Worm (Caenorhabditis elegans) whole organism, early embryonic: ENCODE data around the gene F53A10.2.

Experiments used
- B0310.2 ChIP-seq: sonication (generic microtip); optimal IDR thresholded peaks from 2 replicates; lab custom pipeline; 2016; ENCODE audit warnings: mild to moderate bottlenecking, missing genetic modification characterization, missing compliant biosample characterization
- F13C5.2 ChIP-seq: sonication (generic microtip); optimal IDR thresholded peaks from 2 replicates; lab custom pipeline; 2017; ENCODE audit warnings: mild to moderate bottlenecking, missing genetic modification characterization, inconsistent platforms, missing compliant biosample characterization
- aly-1 ChIP-seq: sonication (generic microtip); optimal IDR thresholded peaks from 2 replicates; lab custom pipeline; 2016; ENCODE audit warnings: missing genetic modification characterization, missing compliant biosample characterization
- ama-1 ChIP-seq: fragments of 150-350 bp; optimal IDR thresholded peaks from 2 replicates; lab custom pipeline; 2014
- ceh-13 ChIP-seq: fragments of 200-800 bp; sonication (Bioruptor generic); optimal IDR thresholded peaks from 2 replicates; lab custom pipeline; 2018; ENCODE audit warnings: mild to moderate bottlenecking, missing genetic modification characterization, missing compliant biosample characterization
- ceh-36 ChIP-seq: sonication (generic microtip); optimal IDR thresholded peaks from 2 replicates; lab custom pipeline; 2016; ENCODE audit warnings: missing genetic modification characterization, inconsistent platforms, missing compliant biosample characterization
- ets-7 ChIP-seq: sonication (generic microtip); optimal IDR thresholded peaks from 2 replicates; lab custom pipeline; 2016; ENCODE audit warnings: missing genotype, missing genetic modification characterization, missing compliant biosample characterization
- flt-1 ChIP-seq: fragments of 200-800 bp; sonication (Bioruptor generic); IDR thresholded peaks from 2 replicates; pipeline ENCODE4 v1.3.6; 2022; ENCODE audit warnings: missing genetic modification characterization, missing compliant biosample characterization
- hmbx-1 ChIP-seq: sonication (generic microtip); optimal IDR thresholded peaks from 2 replicates; lab custom pipeline; 2016; ENCODE audit warnings: mild to moderate bottlenecking, missing genetic modification characterization, missing compliant biosample characterization
- hmg-4 ChIP-seq: fragments of 200-800 bp; sonication (Bioruptor generic); optimal IDR thresholded peaks from 2 replicates; lab custom pipeline; 2018; ENCODE audit warnings: mild to moderate bottlenecking, missing genetic modification characterization, missing compliant biosample characterization
- hnd-1 ChIP-seq: sonication (generic microtip); optimal IDR thresholded peaks from 2 replicates; lab custom pipeline; 2016; ENCODE audit warnings: missing genetic modification characterization, missing compliant biosample characterization
- pes-1 ChIP-seq: fragments of 200-800 bp; sonication (Bioruptor generic); IDR thresholded peaks from 2 replicates; pipeline ENCODE4 v1.3.6; 2022; ENCODE audit warnings: missing genetic modification reagents, missing genetic modification characterization, missing compliant biosample characterization
- scrt-1 ChIP-seq: fragments of 200-800 bp; sonication (Bioruptor generic); IDR thresholded peaks from 2 replicates; pipeline ENCODE4 v1.3.6; 2022; ENCODE audit warnings: missing genetic modification characterization, missing compliant biosample characterization
- sea-1 ChIP-seq: fragments of 200-800 bp; sonication (Bioruptor generic); conservative IDR thresholded peaks from 2 replicates; pipeline ENCODE4 v1.3.6; 2022; ENCODE audit warnings: missing genetic modification characterization, missing compliant biosample characterization
- tbx-11 ChIP-seq: fragments of 200-800 bp; sonication (Bioruptor generic); IDR thresholded peaks from 2 replicates; pipeline ENCODE4 v1.3.6; 2022; ENCODE audit warnings: missing genetic modification characterization, missing compliant biosample characterization
- tbx-37 ChIP-seq: fragments of 200-800 bp; sonication (Bioruptor generic); conservative IDR thresholded peaks from 2 replicates; pipeline ENCODE4 v1.3.6; 2022; ENCODE audit warnings: missing genetic modification reagents, missing genetic modification characterization, missing compliant biosample characterization
- tra-4 ChIP-seq: sonication (generic microtip); optimal IDR thresholded peaks from 2 replicates; lab custom pipeline; 2017; ENCODE audit warnings: missing genetic modification characterization, missing compliant biosample characterization

F53A10.2 gene

DNA sequence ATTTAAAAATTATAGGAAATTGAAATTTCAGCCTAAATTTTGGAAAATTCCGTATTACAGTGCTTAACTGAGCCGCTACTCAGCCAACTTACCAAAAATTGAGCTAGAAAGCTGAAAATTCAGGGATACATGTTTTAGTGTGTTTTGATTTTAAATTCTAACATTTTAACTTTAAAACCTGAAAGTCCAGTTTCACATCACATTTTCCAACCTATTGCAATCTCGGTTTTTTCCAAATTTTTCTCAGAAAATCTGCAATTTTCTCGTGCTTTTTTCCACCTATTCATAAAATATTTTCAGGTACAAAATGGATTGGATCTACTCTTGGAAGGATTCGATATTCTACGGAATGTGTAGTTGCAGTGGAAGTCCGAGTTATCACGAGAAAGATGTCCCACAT, at the start of gene F53A10.2:
TSS of gene F53A10.2 (plus strand) at position 301 of the 400 bp plus-strand sequence.
- TF ChIP-seq pes-1 (GFP tag; lab: Robert Waterston, UW) (no peak), scrt-1 (no peak), tbx-37 (no peak), tbx-11 (GFP tag; lab: Robert Waterston, UW) (no peak), hmg-4 (GFP tag; lab: Kevin White, UChicago) (no peak), sea-1 (no peak), ama-1 (no peak), ceh-36 (tag; lab: Kevin White, UChicago) (no peak), ets-7 (tag; lab: Kevin White, UChicago) (no peak), hmbx-1 (tag; lab: Kevin White, UChicago) (no peak), hnd-1 (no peak), aly-1 (tag; lab: Kevin White, UChicago) (no peak), ceh-13 (GFP tag; lab: Kevin White, UChicago) (no peak), flt-1 (GFP tag; lab: Robert Waterston, UW) (no peak), B0310.2 (tag; lab: Kevin White, UChicago) (no peak), F13C5.2 (tag; lab: Kevin White, UChicago) (no peak), tra-4 (tag; lab: Kevin White, UChicago) (no peak)

DNA sequence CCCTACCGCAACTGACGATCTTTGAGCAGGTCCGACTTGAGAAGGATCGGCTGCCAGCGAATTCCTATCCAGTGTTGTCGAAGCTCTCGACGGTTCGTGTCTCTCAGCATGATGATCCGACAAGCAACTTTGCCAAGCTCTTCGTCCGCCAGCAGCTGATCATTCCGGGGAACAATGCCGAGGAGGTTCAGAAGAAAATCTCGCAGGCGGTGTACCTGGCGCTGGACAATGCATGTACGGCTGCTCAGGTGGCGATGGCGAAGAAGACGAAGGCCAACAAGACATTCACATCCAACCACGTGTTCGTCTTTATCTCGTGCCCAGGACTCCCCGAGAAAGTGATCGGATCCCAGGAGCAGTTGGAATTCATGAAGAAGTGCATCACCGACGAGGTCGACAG, 47.8 kb upstream of the F53A10.2 start:
- TF ChIP-seq tra-4 (tag; lab: Kevin White, UChicago) (no peak), hmbx-1 (tag; lab: Kevin White, UChicago) (no peak), B0310.2 (tag; lab: Kevin White, UChicago) (no peak), aly-1 (tag; lab: Kevin White, UChicago) (no peak), ama-1 (no peak), ets-7 (tag; lab: Kevin White, UChicago) (no peak)

DNA sequence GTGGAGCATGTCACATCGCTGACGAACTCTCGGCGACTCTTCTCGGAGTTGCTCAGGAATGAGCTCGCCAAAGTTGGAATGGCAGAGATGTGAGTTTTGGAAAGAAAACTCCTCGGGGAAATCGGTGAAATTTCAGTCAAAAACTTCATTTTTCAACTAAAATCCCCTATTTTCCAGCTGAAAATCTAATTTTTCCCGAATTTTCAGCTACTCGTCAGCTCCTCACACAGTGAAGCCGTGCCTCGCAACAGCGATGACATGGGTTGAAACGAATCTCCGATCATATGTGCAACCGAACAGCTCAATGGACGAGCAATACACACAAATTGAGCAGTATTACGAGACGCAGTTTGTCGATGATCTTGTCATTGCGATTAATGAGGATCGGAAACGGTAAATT, 45.4 kb upstream of the F53A10.2 start:
- TF ChIP-seq hmbx-1 (tag; lab: Kevin White, UChicago): no peak
- TF ChIP-seq hmg-4 (GFP tag; lab: Kevin White, UChicago): no peak
- TF ChIP-seq ceh-36 (tag; lab: Kevin White, UChicago): no peak
- TF ChIP-seq tra-4 (tag; lab: Kevin White, UChicago): no peak
- TF ChIP-seq B0310.2 (tag; lab: Kevin White, UChicago): no peak
- TF ChIP-seq sea-1: no peak
- no peak for TF ChIP-seq ets-7 (tag; lab: Kevin White, UChicago)
- TF ChIP-seq aly-1 (tag; lab: Kevin White, UChicago): no peak
- TF ChIP-seq ama-1: no peak
- TF ChIP-seq tbx-11 (GFP tag; lab: Robert Waterston, UW): no peak
- TF ChIP-seq scrt-1: no peak
- TF ChIP-seq F13C5.2 (tag; lab: Kevin White, UChicago): no peak
- no peak for TF ChIP-seq hnd-1
- no peak for TF ChIP-seq ceh-13 (GFP tag; lab: Kevin White, UChicago)
- TF ChIP-seq tbx-37: no peak
- TF ChIP-seq flt-1 (GFP tag; lab: Robert Waterston, UW): no peak
- TF ChIP-seq pes-1 (GFP tag; lab: Robert Waterston, UW): no peak

DNA sequence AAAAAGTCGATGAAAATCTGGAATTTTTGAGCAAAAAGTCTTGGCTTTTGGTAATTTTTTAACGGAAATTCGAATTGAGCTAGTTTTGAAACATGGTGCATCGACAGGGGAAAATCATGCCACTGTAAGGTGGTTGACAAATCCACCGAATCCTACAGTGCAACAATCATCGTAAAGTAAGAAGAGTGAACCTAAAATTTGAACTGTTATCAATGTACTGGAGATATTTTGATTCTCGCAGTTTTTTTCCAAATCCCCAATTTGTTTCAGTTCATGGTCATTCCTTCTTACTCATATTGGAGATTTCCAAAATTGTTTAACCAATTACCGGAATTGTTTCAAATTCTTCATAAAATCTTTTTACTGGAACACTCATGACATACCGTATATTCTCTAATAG, 44.4 kb upstream of the F53A10.2 start:
- no peak for TF ChIP-seq hmbx-1 (tag; lab: Kevin White, UChicago)
- no peak for TF ChIP-seq ceh-36 (tag; lab: Kevin White, UChicago)
- TF ChIP-seq pes-1 (GFP tag; lab: Robert Waterston, UW): no peak
- TF ChIP-seq ets-7 (tag; lab: Kevin White, UChicago): no peak
- TF ChIP-seq scrt-1: no peak
- TF ChIP-seq tbx-11 (GFP tag; lab: Robert Waterston, UW): no peak
- TF ChIP-seq hmg-4 (GFP tag; lab: Kevin White, UChicago): no peak
- no peak for TF ChIP-seq sea-1
- TF ChIP-seq tra-4 (tag; lab: Kevin White, UChicago): no peak
- TF ChIP-seq ceh-13 (GFP tag; lab: Kevin White, UChicago): no peak

DNA sequence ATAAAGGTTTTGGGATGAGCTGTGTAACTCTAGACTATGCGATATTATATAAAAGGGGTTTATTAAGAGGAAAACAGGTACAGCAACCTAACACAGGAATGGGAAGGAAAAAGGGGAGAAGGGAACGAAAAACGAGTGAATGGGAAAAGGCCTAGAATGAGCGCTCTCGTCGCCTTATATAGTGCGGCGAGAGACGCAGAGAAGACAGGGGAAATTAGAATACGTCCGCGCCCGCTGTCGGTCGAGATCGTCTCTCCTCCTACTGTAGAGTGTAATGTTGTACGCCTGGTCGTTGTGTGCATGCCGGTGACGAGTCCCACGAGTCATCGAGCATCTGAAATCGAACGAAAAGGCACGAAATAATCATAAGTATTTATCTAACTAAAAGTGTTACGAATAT, 43.9 kb upstream of the F53A10.2 start:
- TF ChIP-seq hnd-1: no peak
- no peak for TF ChIP-seq F13C5.2 (tag; lab: Kevin White, UChicago)
- peak; percentile 34; the same call in 1 of the 2 replicates for TF ChIP-seq flt-1 (GFP tag; lab: Robert Waterston, UW)
- no peak for TF ChIP-seq tbx-11 (GFP tag; lab: Robert Waterston, UW)
- no peak for TF ChIP-seq B0310.2 (tag; lab: Kevin White, UChicago)
- no peak for TF ChIP-seq sea-1
- TF ChIP-seq hmg-4 (GFP tag; lab: Kevin White, UChicago): no peak
- 0 out of 2 replicates have a peak, but pooled peaks have one; percentile 13 for TF ChIP-seq scrt-1
- TF ChIP-seq hmbx-1 (tag; lab: Kevin White, UChicago): no peak
- no peak for TF ChIP-seq ceh-36 (tag; lab: Kevin White, UChicago)
- no peak for TF ChIP-seq tra-4 (tag; lab: Kevin White, UChicago)
- TF ChIP-seq pes-1 (GFP tag; lab: Robert Waterston, UW): no peak
- no peak for TF ChIP-seq ceh-13 (GFP tag; lab: Kevin White, UChicago)

DNA sequence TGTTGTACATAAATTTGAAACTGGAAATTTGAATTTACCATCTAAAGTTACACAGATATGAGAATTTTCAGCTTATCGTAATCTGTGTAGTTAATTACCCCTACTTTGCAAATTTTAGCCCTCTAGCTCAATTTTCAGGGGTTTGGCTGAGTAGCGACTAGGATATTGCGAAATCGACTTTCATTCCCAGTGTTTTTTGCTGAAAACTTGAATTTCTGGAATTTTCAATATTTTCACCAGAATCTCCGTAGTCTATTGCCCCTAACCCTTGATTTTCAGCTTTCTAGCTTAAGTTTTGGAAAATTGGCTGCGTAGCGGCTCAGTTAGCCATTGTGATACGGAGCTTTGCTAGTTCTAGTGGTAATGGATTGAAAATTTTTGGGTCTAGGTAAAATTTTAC, 40.0 kb upstream of the F53A10.2 start:
- TF ChIP-seq F13C5.2 (tag; lab: Kevin White, UChicago) (no peak), ceh-13 (GFP tag; lab: Kevin White, UChicago) (no peak), ets-7 (tag; lab: Kevin White, UChicago) (no peak), tbx-37 (no peak), hnd-1 (no peak)

DNA sequence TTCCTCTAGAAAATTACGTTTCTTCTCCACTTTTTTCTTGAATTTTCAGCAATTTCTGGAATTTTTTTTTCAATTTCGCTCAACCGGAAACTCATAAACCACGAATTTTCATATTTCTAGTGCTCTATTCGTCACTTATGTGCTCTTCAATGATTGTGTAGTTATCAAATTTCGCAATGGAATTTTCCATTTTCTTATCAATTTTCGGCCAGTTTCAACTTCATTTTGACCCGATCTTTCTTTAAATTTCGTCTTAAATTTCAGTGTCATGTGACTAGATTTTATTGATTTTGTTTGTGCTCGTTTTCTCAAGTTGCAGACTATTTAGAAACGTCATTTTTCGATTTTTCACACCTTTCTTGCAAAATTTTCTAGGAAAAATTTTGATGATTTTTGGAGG, 37.5 kb upstream of the F53A10.2 start:
- TF ChIP-seq ceh-13 (GFP tag; lab: Kevin White, UChicago) (no peak), B0310.2 (tag; lab: Kevin White, UChicago) (no peak), tbx-11 (GFP tag; lab: Robert Waterston, UW) (no peak), hmg-4 (GFP tag; lab: Kevin White, UChicago) (no peak), ets-7 (tag; lab: Kevin White, UChicago) (no peak), scrt-1 (no peak), hmbx-1 (tag; lab: Kevin White, UChicago) (no peak), F13C5.2 (tag; lab: Kevin White, UChicago) (no peak), tra-4 (tag; lab: Kevin White, UChicago) (no peak), sea-1 (no peak), aly-1 (tag; lab: Kevin White, UChicago) (no peak), ceh-36 (tag; lab: Kevin White, UChicago) (no peak), pes-1 (GFP tag; lab: Robert Waterston, UW) (no peak), ama-1 (no peak), flt-1 (GFP tag; lab: Robert Waterston, UW) (no peak), tbx-37 (no peak), hnd-1 (no peak)
